Worm (Caenorhabditis elegans) whole organism, early embryonic: Measurements from ENCODE around the gene txt-14.

ENCODE experiments used
- B0310.2 ChIP-seq: sonication (generic microtip); optimal IDR thresholded peaks from 2 replicates; lab custom pipeline; 2016; ENCODE audit warnings: mild to moderate bottlenecking, missing genetic modification characterization, missing compliant biosample characterization
- F13C5.2 ChIP-seq: sonication (generic microtip); optimal IDR thresholded peaks from 2 replicates; lab custom pipeline; 2017; ENCODE audit warnings: mild to moderate bottlenecking, missing genetic modification characterization, inconsistent platforms, missing compliant biosample characterization
- aly-1 ChIP-seq: sonication (generic microtip); optimal IDR thresholded peaks from 2 replicates; lab custom pipeline; 2016; ENCODE audit warnings: missing genetic modification characterization, missing compliant biosample characterization
- ama-1 ChIP-seq: fragments of 150-350 bp; optimal IDR thresholded peaks from 2 replicates; lab custom pipeline; 2014
- ceh-13 ChIP-seq: fragments of 200-800 bp; sonication (Bioruptor generic); optimal IDR thresholded peaks from 2 replicates; lab custom pipeline; 2018; ENCODE audit warnings: mild to moderate bottlenecking, missing genetic modification characterization, missing compliant biosample characterization
- flt-1 ChIP-seq: fragments of 200-800 bp; sonication (Bioruptor generic); IDR thresholded peaks from 2 replicates; pipeline ENCODE4 v1.3.6; 2022; ENCODE audit warnings: missing genetic modification characterization, missing compliant biosample characterization
- hmbx-1 ChIP-seq: sonication (generic microtip); optimal IDR thresholded peaks from 2 replicates; lab custom pipeline; 2016; ENCODE audit warnings: mild to moderate bottlenecking, missing genetic modification characterization, missing compliant biosample characterization
- hmg-4 ChIP-seq: fragments of 200-800 bp; sonication (Bioruptor generic); optimal IDR thresholded peaks from 2 replicates; lab custom pipeline; 2018; ENCODE audit warnings: mild to moderate bottlenecking, missing genetic modification characterization, missing compliant biosample characterization
- scrt-1 ChIP-seq: fragments of 200-800 bp; sonication (Bioruptor generic); IDR thresholded peaks from 2 replicates; pipeline ENCODE4 v1.3.6; 2022; ENCODE audit warnings: missing genetic modification characterization, missing compliant biosample characterization
- sea-1 ChIP-seq: fragments of 200-800 bp; sonication (Bioruptor generic); conservative IDR thresholded peaks from 2 replicates; pipeline ENCODE4 v1.3.6; 2022; ENCODE audit warnings: missing genetic modification characterization, missing compliant biosample characterization
- tbx-11 ChIP-seq: fragments of 200-800 bp; sonication (Bioruptor generic); IDR thresholded peaks from 2 replicates; pipeline ENCODE4 v1.3.6; 2022; ENCODE audit warnings: missing genetic modification characterization, missing compliant biosample characterization

DNA sequence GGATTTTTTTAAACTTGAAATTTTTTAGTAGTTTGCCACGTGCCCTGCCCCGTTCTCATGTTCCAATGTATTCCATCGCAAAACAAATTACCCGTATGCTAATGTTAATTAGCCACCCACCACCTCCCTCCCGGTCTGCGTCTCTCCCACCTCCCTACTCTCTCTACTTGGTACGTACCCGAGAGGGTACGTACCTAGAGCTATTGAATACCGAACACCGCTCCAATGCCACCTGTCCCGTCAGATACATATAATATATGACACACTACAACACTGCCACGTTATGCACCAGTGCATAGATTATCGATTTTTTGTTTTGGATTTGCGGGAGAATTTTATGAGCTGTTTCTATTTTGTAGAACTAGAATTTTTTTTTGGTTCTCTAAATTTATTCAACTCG, 7.1 kb downstream of the txt-14 start:
- TF ChIP-seq sea-1 (GFP tag; lab: Robert Waterston, UW): no peak
- no peak for TF ChIP-seq ama-1 (lab: Kevin White, UChicago)
- peak; percentile 7 for TF ChIP-seq F13C5.2 (tag; lab: Kevin White, UChicago)
- TF ChIP-seq scrt-1 (GFP tag; lab: Robert Waterston, UW): no peak
- TF ChIP-seq aly-1 (tag; lab: Kevin White, UChicago): no peak
- no peak for TF ChIP-seq ceh-13 (GFP tag; lab: Kevin White, UChicago)
- no peak for TF ChIP-seq flt-1
- TF ChIP-seq hmbx-1 (tag; lab: Kevin White, UChicago): no peak
- peak; percentile 33 for TF ChIP-seq hmg-4 (GFP tag; lab: Kevin White, UChicago)
- TF ChIP-seq tbx-11 (GFP tag; lab: Robert Waterston, UW): no peak
- no peak for TF ChIP-seq B0310.2 (tag; lab: Kevin White, UChicago)
